Worm (Caenorhabditis elegans) whole organism, L1 larva: Measurements from ENCODE around the gene C07E3.8.

Experiments
- C34B4.2 ChIP-seq: sonication (generic microtip); optimal IDR thresholded peaks from 2 replicates; lab custom pipeline; 2017; ENCODE audit warnings: mild to moderate bottlenecking, missing genetic modification characterization, missing compliant biosample characterization
- F16B12.6 ChIP-seq: fragments of 150-350 bp; optimal IDR thresholded peaks from 2 replicates; lab custom pipeline; 2014; ENCODE audit warnings: missing biosample characterization, missing genetic modification characterization
- alr-1 ChIP-seq: fragments of 200-800 bp; sonication (Bioruptor generic); optimal IDR thresholded peaks from 2 replicates; lab custom pipeline; 2018; ENCODE audit warnings: borderline replicate concordance, mild to moderate bottlenecking, missing genetic modification characterization, missing compliant biosample characterization
- ama-1 ChIP-seq: fragments of 150-350 bp; optimal IDR thresholded peaks from 2 replicates; lab custom pipeline; 2014
- ceh-63 ChIP-seq: fragments of 200-800 bp; sonication (Bioruptor generic); optimal IDR thresholded peaks from 2 replicates; lab custom pipeline; 2018; ENCODE audit warnings: mild to moderate bottlenecking, missing genetic modification characterization, missing compliant biosample characterization
- ceh-8 ChIP-seq: fragments of 200-800 bp; sonication (Bioruptor generic); optimal IDR thresholded peaks from 2 replicates; lab custom pipeline; 2018; ENCODE audit warnings: mild to moderate bottlenecking, missing genetic modification characterization, moderate library complexity, missing compliant biosample characterization
- ceh-88 ChIP-seq: fragments of 200-800 bp; sonication (Bioruptor generic); IDR thresholded peaks from 2 replicates; pipeline ENCODE4 v1.3.6; 2022; ENCODE audit warnings: missing genetic modification characterization, missing compliant biosample characterization
- ceh-90 ChIP-seq: sonication (generic microtip); optimal IDR thresholded peaks from 2 replicates; lab custom pipeline; 2016; ENCODE audit warnings: missing genetic modification characterization, missing compliant biosample characterization
- dpl-1 ChIP-seq, 3 experiments: fragments of 150-350 bp in 2 of 3; sonication (generic microtip) in 1 of 3; optimal IDR thresholded peaks; 2 replicates each; lab custom pipeline; 2014 to 2017; ENCODE audit warnings: missing biosample characterization in 3 of 3, missing genetic modification characterization in 3 of 3, missing genetic modification reagents in 3 of 3
- dsc-1 ChIP-seq: sonication (generic microtip); optimal IDR thresholded peaks from 2 replicates; lab custom pipeline; 2016; ENCODE audit warnings: mild to moderate bottlenecking, missing genetic modification characterization, missing compliant biosample characterization
- efl-1 ChIP-seq, 4 experiments: fragments of 150-350 bp; optimal IDR thresholded peaks in 3 of 4; peaks in 1 of 4; 1 replicate in 1 of 4; 2 replicates in 3 of 4; lab custom pipeline; 2014; ENCODE audit warnings: missing biosample characterization in 2 of 4, missing genetic modification characterization in 2 of 4, missing genetic modification reagents in 2 of 4
- efl-3 ChIP-seq: fragments of 200-800 bp; sonication (Bioruptor generic); optimal IDR thresholded peaks from 2 replicates; lab custom pipeline; 2018; ENCODE audit warnings: mild to moderate bottlenecking, missing genetic modification characterization, missing compliant biosample characterization
- egl-13 ChIP-seq: sonication (generic microtip); optimal IDR thresholded peaks from 2 replicates; lab custom pipeline; 2016; ENCODE audit warnings: missing genotype, missing genetic modification reagents, missing genetic modification characterization, missing compliant biosample characterization
- ets-5 ChIP-seq: fragments of 200-800 bp; sonication (Bioruptor generic); IDR thresholded peaks from 2 replicates; pipeline ENCODE4 v1.3.6; 2022; ENCODE audit warnings: missing genetic modification characterization, missing compliant biosample characterization
- fkh-10 ChIP-seq: sonication (generic microtip); optimal IDR thresholded peaks from 2 replicates; lab custom pipeline; 2017; ENCODE audit warnings: missing biosample characterization, missing genetic modification reagents, missing genetic modification characterization
- fkh-4 ChIP-seq: sonication (generic microtip); optimal IDR thresholded peaks from 2 replicates; lab custom pipeline; 2016; ENCODE audit warnings: missing compliant biosample characterization, missing genetic modification characterization, borderline replicate concordance
- fos-1 ChIP-seq: fragments of 150-350 bp; optimal IDR thresholded peaks from 2 replicates; lab custom pipeline; 2014; ENCODE audit warnings: missing biosample characterization, missing genetic modification characterization
- hlh-4 ChIP-seq: sonication (generic microtip); optimal IDR thresholded peaks from 2 replicates; lab custom pipeline; 2016; ENCODE audit warnings: mild to moderate bottlenecking, missing genetic modification characterization, missing compliant biosample characterization
- hpl-2 ChIP-seq: fragments of 150-350 bp; optimal IDR thresholded peaks from 2 replicates; lab custom pipeline; 2014; ENCODE audit warnings: missing biosample characterization, missing genetic modification reagents, missing genetic modification characterization
- irx-1 ChIP-seq: sonication (generic microtip); optimal IDR thresholded peaks from 2 replicates; lab custom pipeline; 2016; ENCODE audit warnings: missing genetic modification characterization, missing compliant biosample characterization
- isw-1 ChIP-seq: fragments of 200-800 bp; sonication (Bioruptor generic); IDR thresholded peaks from 2 replicates; pipeline ENCODE4 v1.3.6; 2022; ENCODE audit warnings: missing genetic modification characterization, missing compliant biosample characterization
- jun-1 ChIP-seq: fragments of 150-350 bp; optimal IDR thresholded peaks from 2 replicates; lab custom pipeline; 2014; ENCODE audit warnings: missing biosample characterization, missing genetic modification reagents, missing genetic modification characterization
- lin-13 ChIP-seq: fragments of 150-350 bp; optimal IDR thresholded peaks from 2 replicates; lab custom pipeline; 2014; ENCODE audit warnings: missing biosample characterization, missing genetic modification reagents, missing genetic modification characterization
- lin-15B ChIP-seq: fragments of 150-350 bp; sonication (generic microtip); optimal IDR thresholded peaks from 3 replicates; lab custom pipeline; 2014; ENCODE audit warnings: missing biosample characterization, missing genetic modification characterization
- lin-35 ChIP-seq, 2 experiments: fragments of 150-350 bp; optimal IDR thresholded peaks; 2 replicates each; lab custom pipeline; 2014; ENCODE audit warnings: missing biosample characterization in 2 of 2, missing genetic modification characterization in 2 of 2, missing genetic modification reagents in 2 of 2
- lir-3 ChIP-seq: sonication (generic microtip); optimal IDR thresholded peaks from 2 replicates; lab custom pipeline; 2016; ENCODE audit warnings: mild to moderate bottlenecking, missing genetic modification characterization, moderate library complexity, missing compliant biosample characterization; ENCODE audit not compliant: poor library complexity
- lsy-2 ChIP-seq, 2 experiments: fragments of 150-350 bp; optimal IDR thresholded peaks; 2 replicates each; lab custom pipeline; 2014; ENCODE audit warnings: missing biosample characterization in 2 of 2, missing genetic modification characterization in 2 of 2
- mdl-1 ChIP-seq, 2 experiments: fragments of 150-350 bp; optimal IDR thresholded peaks; 2 replicates each; lab custom pipeline; 2014 to 2017; ENCODE audit warnings: missing biosample characterization in 2 of 2, missing genetic modification characterization in 2 of 2, inconsistent platforms in 1 of 2
- mef-2 ChIP-seq: fragments of 150-350 bp; optimal IDR thresholded peaks from 2 replicates; lab custom pipeline; 2014; ENCODE audit warnings: missing biosample characterization, missing genetic modification characterization
- mep-1 ChIP-seq: fragments of 150-350 bp; optimal IDR thresholded peaks from 2 replicates; lab custom pipeline; 2014; ENCODE audit warnings: missing biosample characterization, missing genetic modification characterization
- nhr-20 ChIP-seq: sonication (generic microtip); optimal IDR thresholded peaks from 2 replicates; lab custom pipeline; 2016; ENCODE audit warnings: mild to moderate bottlenecking, missing genetic modification characterization, missing compliant biosample characterization
- nhr-237 ChIP-seq: fragments of 150-350 bp; optimal IDR thresholded peaks from 2 replicates; lab custom pipeline; 2014; ENCODE audit warnings: missing biosample characterization, missing genetic modification characterization
- nhr-71 ChIP-seq: sonication (generic microtip); optimal IDR thresholded peaks from 2 replicates; lab custom pipeline; 2016; ENCODE audit warnings: mild to moderate bottlenecking, missing genetic modification characterization, moderate library complexity, missing compliant biosample characterization
- nhr-77 ChIP-seq: fragments of 150-350 bp; optimal IDR thresholded peaks from 2 replicates; lab custom pipeline; 2014; ENCODE audit warnings: missing biosample characterization, missing genetic modification characterization
- nhr-85 ChIP-seq: sonication (generic microtip); peaks from one replicate; lab custom pipeline; 2016; ENCODE audit warnings: missing genetic modification characterization, inconsistent platforms, missing compliant biosample characterization
- nhr-90 ChIP-seq: sonication (generic microtip); optimal IDR thresholded peaks from 2 replicates; lab custom pipeline; 2016; ENCODE audit warnings: mild to moderate bottlenecking, missing genetic modification characterization, missing compliant biosample characterization; ENCODE audit not compliant: poor library complexity
- rnt-1 ChIP-seq: sonication (generic microtip); optimal IDR thresholded peaks from 2 replicates; lab custom pipeline; 2016; ENCODE audit warnings: mild to moderate bottlenecking, missing genetic modification characterization, moderate library complexity, missing compliant biosample characterization
- skn-1 ChIP-seq: fragments of 150-350 bp; optimal IDR thresholded peaks from 2 replicates; lab custom pipeline; 2014; ENCODE audit warnings: missing biosample characterization, missing genetic modification characterization
- snpc-4 ChIP-seq: fragments of 150-350 bp; optimal IDR thresholded peaks from 2 replicates; lab custom pipeline; 2014; ENCODE audit warnings: missing biosample characterization, missing genetic modification characterization
- snu-23 ChIP-seq: sonication (generic microtip); optimal IDR thresholded peaks from 2 replicates; lab custom pipeline; 2016; ENCODE audit warnings: missing genetic modification characterization, missing compliant biosample characterization
- sox-4 ChIP-seq: sonication (generic microtip); optimal IDR thresholded peaks from 2 replicates; lab custom pipeline; 2016; ENCODE audit warnings: missing genetic modification characterization, missing compliant biosample characterization
- sup-37 ChIP-seq: fragments of 200-800 bp; sonication (Bioruptor generic); optimal IDR thresholded peaks from 2 replicates; lab custom pipeline; 2018; ENCODE audit warnings: mild to moderate bottlenecking, missing genetic modification characterization, missing compliant biosample characterization
- tlp-1 ChIP-seq: fragments of 150-350 bp; optimal IDR thresholded peaks from 2 replicates; lab custom pipeline; 2014; ENCODE audit warnings: missing biosample characterization, missing genetic modification characterization
- unc-62 ChIP-seq: fragments of 150-350 bp; optimal IDR thresholded peaks from 2 replicates; lab custom pipeline; 2014; ENCODE audit warnings: missing biosample characterization, missing genetic modification reagents, missing genetic modification characterization
- unc-98 ChIP-seq: fragments of 200-800 bp; sonication (Bioruptor generic); IDR thresholded peaks from 2 replicates; pipeline ENCODE4 v1.3.6; 2022; ENCODE audit warnings: missing genetic modification characterization, missing compliant biosample characterization
- xbp-1 ChIP-seq: sonication (generic microtip); optimal IDR thresholded peaks from 2 replicates; lab custom pipeline; 2016; ENCODE audit warnings: missing genetic modification characterization, missing compliant biosample characterization
- ztf-4 ChIP-seq: fragments of 150-350 bp; optimal IDR thresholded peaks from 2 replicates; lab custom pipeline; 2014; ENCODE audit warnings: missing biosample characterization, missing genetic modification characterization

C07E3.8 gene

DNA sequence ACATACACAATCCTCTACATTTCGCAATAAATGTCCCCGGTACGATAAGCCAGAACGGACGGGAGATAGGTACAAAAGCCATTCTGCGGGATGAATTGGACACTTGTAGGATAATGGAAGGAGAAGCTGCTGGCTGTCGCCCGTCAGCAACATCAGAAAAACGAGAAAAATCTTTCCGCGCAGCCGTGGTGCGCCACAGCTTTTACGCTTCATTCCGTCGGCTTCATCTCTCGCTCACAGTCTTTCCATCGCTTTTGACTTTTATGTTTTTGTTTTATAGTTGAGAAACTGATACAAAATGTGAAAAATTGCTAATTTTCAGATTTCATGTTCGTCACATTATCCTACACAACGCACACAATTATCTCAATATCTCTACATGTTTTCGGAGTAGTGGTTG is 6.0 kb upstream of the C07E3.8 start, which contains the start of gene C07E3.10:
Gene C07E3.10 (plus strand): TSS at position 301 of the 400 bp plus-strand sequence.
- no peak for TF ChIP-seq isw-1 (GFP tag; lab: Robert Waterston, UW)
- no peak for TF ChIP-seq lsy-2 (tag; optimal IDR thresholded peaks at IDR 0.05; lab: Kevin White, UChicago)
- TF ChIP-seq ceh-63 (GFP tag; lab: Kevin White, UChicago) = no peak
- no peak for TF ChIP-seq irx-1 (tag; lab: Kevin White, UChicago)
- no peak for TF ChIP-seq efl-1 (optimal IDR thresholded peaks at IDR 0.05; lab: Kevin White, UChicago)
- TF ChIP-seq efl-1 (GFP tag; optimal IDR thresholded peaks at IDR 0.05 in 1 of 2; lab: Kevin White, UChicago) = no peak

DNA sequence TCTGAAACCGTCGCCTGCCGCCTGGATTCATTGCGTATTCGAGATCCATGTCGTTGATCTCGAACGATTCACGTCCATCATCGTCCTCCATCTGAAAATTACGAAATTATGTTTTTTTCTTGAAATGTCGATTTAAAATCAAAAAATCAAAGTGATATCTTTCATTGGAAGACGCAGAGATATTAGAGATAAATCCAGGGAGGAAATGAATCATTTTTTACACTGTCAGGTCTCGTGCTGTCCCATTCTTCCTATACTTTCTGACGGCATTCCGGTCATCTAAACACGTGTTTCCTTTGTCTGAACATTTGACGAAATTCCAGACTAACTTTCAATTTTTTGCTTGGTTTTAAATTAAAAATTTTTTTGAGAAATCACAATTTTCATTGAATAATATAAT is 2.1 kb upstream of the C07E3.8 start, which contains the start of gene stip-1:
Gene stip-1 (minus strand): TSS at position 98 of the 400 bp plus-strand sequence.
- TF ChIP-seq nhr-71 = peak; percentile 39
- no peak for TF ChIP-seq hpl-2
- TF ChIP-seq rnt-1 (tag; lab: Kevin White, UChicago) = peak; percentile 27
- TF ChIP-seq efl-1 (optimal IDR thresholded peaks at IDR 0.05; lab: Kevin White, UChicago) = no peak
- TF ChIP-seq efl-1 (GFP tag; optimal IDR thresholded peaks at IDR 0.05 in 1 of 2; lab: Kevin White, UChicago) = peak in 1 of 2 experiments; percentile 91
- TF ChIP-seq lsy-2 (tag; optimal IDR thresholded peaks at IDR 0.05; lab: Kevin White, UChicago) = peak in 1 of 2 experiments; percentile 2

DNA sequence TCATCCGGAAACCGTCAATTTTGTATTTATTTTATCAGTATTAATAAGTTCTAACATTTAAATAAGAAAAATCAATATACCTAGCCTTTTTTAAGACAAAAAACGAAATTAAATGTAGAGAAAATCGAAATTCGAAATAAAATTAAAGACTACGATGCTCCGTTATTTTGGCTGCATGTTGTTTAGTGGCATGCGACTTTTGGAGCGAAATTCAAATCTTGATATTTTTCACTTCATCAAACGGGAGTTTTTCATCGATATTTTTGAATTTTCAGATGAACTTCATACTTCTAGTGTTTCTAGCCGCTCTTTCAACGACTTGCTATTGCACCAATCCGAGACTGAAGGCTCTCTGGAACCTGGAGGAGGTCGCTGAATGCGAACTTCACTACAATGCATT is 1.6 kb upstream of the C07E3.8 start, which contains the start of gene C07E3.9:
Gene C07E3.9 (plus strand): TSS at position 270 of the 400 bp plus-strand sequence.
- TF ChIP-seq snpc-4 (no peak), nhr-237 (tag; lab: Kevin White, UChicago) (no peak), unc-98 (GFP tag; lab: Robert Waterston, UW) (no peak), ets-5 (GFP tag; lab: Robert Waterston, UW) (no peak), mdl-1 (tag; optimal IDR thresholded peaks at IDR 0.05; lab: Kevin White, UChicago) (no peak), F16B12.6 (tag; lab: Kevin White, UChicago) (peak; percentile 33), fkh-4 (no peak), lin-13 (no peak), lir-3 (tag; lab: Kevin White, UChicago) (no peak), lin-15B (tag; lab: Kevin White, UChicago) (peak; percentile 41), ztf-4 (tag; lab: Kevin White, UChicago) (no peak), ama-1 (lab: Kevin White, UChicago) (no peak), nhr-71 (peak; percentile 11), ceh-90 (tag; lab: Kevin White, UChicago) (no peak), sup-37 (GFP tag; lab: Kevin White, UChicago) (no peak), efl-3 (no peak), sox-4 (tag; lab: Kevin White, UChicago) (no peak), ceh-88 (GFP tag; lab: Robert Waterston, UW) (no peak), alr-1 (tag; lab: Kevin White, UChicago) (no peak), nhr-85 (no peak), mep-1 (tag; lab: Kevin White, UChicago) (no peak), egl-13 (tag; lab: Kevin White, UChicago) (no peak), skn-1 (peak; percentile 28), snu-23 (peak; percentile 50), C34B4.2 (tag; lab: Kevin White, UChicago) (no peak), tlp-1 (tag; lab: Kevin White, UChicago) (no peak), jun-1 (tag; lab: Kevin White, UChicago) (no peak), xbp-1 (tag; lab: Kevin White, UChicago) (peak; percentile 28), hlh-4 (no peak), efl-1 (optimal IDR thresholded peaks at IDR 0.05; lab: Kevin White, UChicago) (peak; percentile 94 to 97), efl-1 (GFP tag; optimal IDR thresholded peaks at IDR 0.05 in 1 of 2; lab: Kevin White, UChicago) (peak; percentile 94 to 99), fos-1 (tag; lab: Kevin White, UChicago) (peak; percentile 28), hpl-2 (no peak), fkh-10 (GFP tag; lab: Kevin White, UChicago) (no peak), lin-35 (GFP tag; optimal IDR thresholded peaks at IDR 0.05; lab: Kevin White, UChicago) (peak; percentile 94 to 98), mef-2 (tag; lab: Kevin White, UChicago) (no peak), nhr-90 (tag; lab: Kevin White, UChicago) (no peak), dsc-1 (no peak), nhr-20 (tag; lab: Kevin White, UChicago) (peak; percentile 20), rnt-1 (tag; lab: Kevin White, UChicago) (peak; percentile 39), isw-1 (GFP tag; lab: Robert Waterston, UW) (0 out of 2 replicates have a peak, but pooled peaks have one; percentile 8), ceh-8 (GFP tag; lab: Kevin White, UChicago) (no peak), dpl-1 (GFP tag; optimal IDR thresholded peaks at IDR 0.05; lab: Kevin White, UChicago) (peak; percentile 90 to 96 (median 93)), nhr-77 (tag; lab: Kevin White, UChicago) (no peak), unc-62 (GFP tag; lab: Kevin White, UChicago) (no peak)
